Worm (Caenorhabditis elegans): ENCODE data around the gene F38B7.3.

DNA sequence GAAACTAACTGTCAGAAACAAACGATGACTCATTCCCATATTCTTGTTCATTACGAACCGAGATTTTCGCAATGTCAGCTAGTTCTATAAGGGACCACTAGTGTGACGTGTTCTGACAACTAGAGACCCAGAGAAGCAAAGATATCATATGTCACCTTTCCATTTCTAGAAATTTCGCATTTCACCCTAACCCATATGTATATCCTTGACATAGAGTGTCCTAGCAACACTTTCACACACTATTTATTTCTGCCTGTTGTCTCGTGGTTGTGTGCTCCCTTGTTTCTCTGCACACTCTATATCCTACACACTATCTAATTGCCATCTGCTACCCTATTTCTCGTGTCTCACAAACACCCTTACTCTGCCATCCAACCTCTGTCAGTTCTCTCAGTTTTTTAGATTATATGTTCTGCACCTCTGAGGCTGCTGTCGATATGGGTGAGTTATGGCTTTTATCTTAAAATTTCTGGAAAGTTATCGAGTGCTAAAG lies at the start of gene F38B7.3, which contains the start of gene F38B7.17:
- TF ChIP-seq ref-1 (GFP tag; conservative IDR thresholded peaks at IDR 0.05) = no peak
- TF ChIP-seq cog-1 (tag; optimal IDR thresholded peaks at IDR 0.05) = no peak
- TF ChIP-seq flt-1 (GFP tag; IDR thresholded peaks at IDR 0.05) = no peak
- TF ChIP-seq ztf-23 (GFP tag; IDR thresholded peaks at IDR 0.05) = no peak
- no peak for TF ChIP-seq T22C8.4 (GFP tag; IDR thresholded peaks at IDR 0.05)
- no peak for TF ChIP-seq tab-1 (GFP tag; IDR thresholded peaks at IDR 0.05)
- TF ChIP-seq klf-2 (GFP tag; conservative IDR thresholded peaks at IDR 0.05) = no peak
- no peak for TF ChIP-seq med-1 (GFP tag; optimal IDR thresholded peaks at IDR 0.05; ENCODE audit: insufficient read depth)
